Worm (Caenorhabditis elegans) whole organism, L4 larva: ENCODE data around the gene F01F1.14.
A peak's percentile ranks its signal among the peaks of the same experiment; 100 is the strongest.

Experiments
- F37D6.2 ChIP-seq: sonication (generic microtip); optimal IDR thresholded peaks from 2 replicates; lab custom pipeline; 2016; ENCODE audit warnings: mild to moderate bottlenecking, missing genetic modification characterization, missing compliant biosample characterization
- T20F7.1 ChIP-seq: fragments of 200-800 bp; sonication (Bioruptor generic); optimal IDR thresholded peaks from 2 replicates; lab custom pipeline; 2018; ENCODE audit warnings: mild to moderate bottlenecking, missing genetic modification characterization, missing compliant biosample characterization
- T26A8.4 ChIP-seq: fragments of 200-800 bp; sonication (Bioruptor generic); IDR thresholded peaks from 2 replicates; pipeline ENCODE4 v1.3.6; 2022; ENCODE audit warnings: missing genetic modification characterization, missing compliant biosample characterization
- Y48G9A.11 ChIP-seq: fragments of 200-800 bp; sonication (Bioruptor generic); IDR thresholded peaks from 2 replicates; pipeline ENCODE4 v1.3.6; 2022; ENCODE audit warnings: missing genetic modification reagents, missing genetic modification characterization, missing compliant biosample characterization
- Y5F2A.4 ChIP-seq: fragments of 200-800 bp; sonication (Bioruptor generic); optimal IDR thresholded peaks from 2 replicates; lab custom pipeline; 2018; ENCODE audit warnings: mild to moderate bottlenecking, missing genetic modification characterization, missing compliant biosample characterization
- Y75B8A.6 ChIP-seq: fragments of 200-800 bp; sonication (Bioruptor generic); IDR thresholded peaks from 2 replicates; pipeline ENCODE4 v1.3.6; 2022; ENCODE audit warnings: missing genetic modification reagents, missing genetic modification characterization, missing compliant biosample characterization
- ZK337.2 ChIP-seq: fragments of 200-800 bp; sonication (Bioruptor generic); IDR thresholded peaks from 2 replicates; pipeline ENCODE4 v1.3.6; 2022; ENCODE audit warnings: missing genetic modification reagents, missing genetic modification characterization, missing compliant biosample characterization
- aly-2 ChIP-seq: sonication (generic microtip); optimal IDR thresholded peaks from 2 replicates; lab custom pipeline; 2018; ENCODE audit warnings: missing biosample characterization, missing genetic modification characterization
- ama-1 ChIP-seq: fragments of 150-350 bp; optimal IDR thresholded peaks from 2 replicates; lab custom pipeline; 2014; ENCODE audit warnings: inconsistent platforms, mixed read lengths
- ceh-82 ChIP-seq: sonication (generic microtip); optimal IDR thresholded peaks from 2 replicates; lab custom pipeline; 2017; ENCODE audit warnings: missing biosample characterization, missing genetic modification characterization
- ctbp-1 ChIP-seq: fragments of 200-800 bp; sonication (Bioruptor generic); IDR thresholded peaks from 2 replicates; pipeline ENCODE4 v1.3.6; 2022; ENCODE audit warnings: missing genetic modification reagents, missing genetic modification characterization, missing compliant biosample characterization
- daf-16 ChIP-seq, 3 experiments: sonication (generic microtip); optimal IDR thresholded peaks; 2 replicates each; lab custom pipeline; 2016 to 2017; ENCODE audit warnings: missing genetic modification characterization in 3 of 3, missing genetic modification reagents in 3 of 3, mild to moderate bottlenecking in 2 of 3, missing compliant biosample characterization in 2 of 3, missing biosample characterization in 1 of 3, moderate library complexity in 1 of 3
- daf-8 ChIP-seq: fragments of 200-800 bp; sonication (Bioruptor generic); IDR thresholded peaks from 2 replicates; pipeline ENCODE4 v1.3.6; 2022; ENCODE audit warnings: missing genetic modification characterization, missing compliant biosample characterization
- dpl-1 ChIP-seq: fragments of 150-350 bp; optimal IDR thresholded peaks from 2 replicates; lab custom pipeline; 2014; ENCODE audit warnings: missing biosample characterization, missing genetic modification reagents, missing genetic modification characterization
- egl-43 ChIP-seq: fragments of 200-800 bp; sonication (Bioruptor generic); IDR thresholded peaks from 2 replicates; pipeline ENCODE4 v1.3.6; 2022; ENCODE audit warnings: missing genetic modification reagents, missing genetic modification characterization, missing compliant biosample characterization
- fkh-10 ChIP-seq: fragments of 150-350 bp; optimal IDR thresholded peaks from 2 replicates; lab custom pipeline; 2014; ENCODE audit warnings: missing biosample characterization, missing genetic modification reagents, missing genetic modification characterization
- hif-1 ChIP-seq, 2 experiments: sonication (generic microtip); optimal IDR thresholded peaks; 2 replicates each; lab custom pipeline; 2016 to 2017; ENCODE audit warnings: missing compliant biosample characterization in 2 of 2, missing genetic modification characterization in 2 of 2, missing genetic modification reagents in 2 of 2, missing genotype in 2 of 2, mild to moderate bottlenecking in 1 of 2
- hmg-1.1 ChIP-seq: fragments of 200-800 bp; sonication (Bioruptor generic); IDR thresholded peaks from 2 replicates; pipeline ENCODE4 v1.3.6; 2022; ENCODE audit warnings: missing genetic modification reagents, missing genetic modification characterization, missing compliant biosample characterization
- lim-7 ChIP-seq: fragments of 200-800 bp; sonication (Bioruptor generic); IDR thresholded peaks from 2 replicates; pipeline ENCODE4 v1.3.6; 2022; ENCODE audit warnings: missing genetic modification characterization, missing compliant biosample characterization
- lin-13 ChIP-seq: fragments of 150-350 bp; optimal IDR thresholded peaks from 2 replicates; lab custom pipeline; 2014; ENCODE audit warnings: missing biosample characterization, missing genetic modification reagents, missing genetic modification characterization
- lin-29 ChIP-seq: fragments of 200-800 bp; sonication (Bioruptor generic); IDR thresholded peaks from 2 replicates; pipeline ENCODE4 v1.3.6; 2022; ENCODE audit warnings: missing genetic modification reagents, missing genetic modification characterization, missing compliant biosample characterization
- mdl-1 ChIP-seq, 2 experiments: fragments of 150-350 bp in 1 of 2; sonication (generic microtip) in 1 of 2; optimal IDR thresholded peaks; 2 replicates each; lab custom pipeline; 2014 to 2017; ENCODE audit warnings: missing biosample characterization in 2 of 2, missing genetic modification characterization in 2 of 2
- mes-2 ChIP-seq: sonication (generic microtip); optimal IDR thresholded peaks from 2 replicates; lab custom pipeline; 2016; ENCODE audit warnings: missing genotype, mild to moderate bottlenecking, missing genetic modification characterization, missing compliant biosample characterization; ENCODE audit not compliant: poor library complexity, severe bottlenecking
- mxl-3 ChIP-seq: fragments of 200-800 bp; sonication (Bioruptor generic); optimal IDR thresholded peaks from 2 replicates; lab custom pipeline; 2018; ENCODE audit warnings: mild to moderate bottlenecking, missing genetic modification characterization, missing compliant biosample characterization
- nhr-11 ChIP-seq: fragments of 150-350 bp; optimal IDR thresholded peaks from 2 replicates; lab custom pipeline; 2014; ENCODE audit warnings: missing biosample characterization, missing genetic modification characterization
- nhr-25 ChIP-seq: sonication (generic microtip); optimal IDR thresholded peaks from 2 replicates; lab custom pipeline; 2017; ENCODE audit warnings: missing genetic modification characterization, mild to moderate bottlenecking, missing compliant biosample characterization, antibody characterized with exemption, moderate library complexity, borderline replicate concordance; ENCODE audit not compliant: insufficient read depth
- nhr-76 ChIP-seq: fragments of 150-350 bp; optimal IDR thresholded peaks from 2 replicates; lab custom pipeline; 2014; ENCODE audit warnings: missing biosample characterization, missing genetic modification characterization
- nhr-77 ChIP-seq: fragments of 150-350 bp; optimal IDR thresholded peaks from 2 replicates; lab custom pipeline; 2014; ENCODE audit warnings: missing biosample characterization, missing genetic modification characterization
- php-3 ChIP-seq: fragments of 200-800 bp; sonication (Bioruptor generic); IDR thresholded peaks from 2 replicates; pipeline ENCODE4 v1.3.6; 2022; ENCODE audit warnings: missing genetic modification reagents, missing genetic modification characterization, missing compliant biosample characterization
- sdz-12 ChIP-seq: fragments of 200-800 bp; sonication (Bioruptor generic); optimal IDR thresholded peaks from 2 replicates; lab custom pipeline; 2018; ENCODE audit warnings: mild to moderate bottlenecking, missing genetic modification characterization, missing compliant biosample characterization
- skn-1 ChIP-seq: fragments of 150-350 bp; optimal IDR thresholded peaks from 2 replicates; lab custom pipeline; 2014; ENCODE audit warnings: missing biosample characterization, missing genetic modification characterization
- snpc-1.2 ChIP-seq: fragments of 200-800 bp; sonication (Bioruptor generic); IDR thresholded peaks from 2 replicates; pipeline ENCODE4 v1.3.6; 2022; ENCODE audit warnings: missing genetic modification reagents, missing genetic modification characterization, missing compliant biosample characterization
- snpc-4 ChIP-seq: fragments of 150-350 bp; optimal IDR thresholded peaks from 2 replicates; lab custom pipeline; 2014; ENCODE audit warnings: missing biosample characterization, missing genetic modification characterization
- spr-1 ChIP-seq: sonication (generic microtip); optimal IDR thresholded peaks from 2 replicates; lab custom pipeline; 2016; ENCODE audit warnings: mild to moderate bottlenecking, missing genetic modification characterization, missing compliant biosample characterization
- tag-97 ChIP-seq: fragments of 200-800 bp; sonication (Bioruptor generic); IDR thresholded peaks from 2 replicates; pipeline ENCODE4 v1.3.6; 2022; ENCODE audit warnings: missing genetic modification characterization, missing compliant biosample characterization
- tra-1 ChIP-seq: fragments of 200-800 bp; sonication (Bioruptor generic); IDR thresholded peaks from 2 replicates; pipeline ENCODE4 v1.3.6; 2022; ENCODE audit warnings: missing genetic modification reagents, missing genetic modification characterization, missing compliant biosample characterization
- unc-62 ChIP-seq, 3 experiments: fragments of 150-350 bp in 1 of 3; sonication (generic microtip); optimal IDR thresholded peaks in 2 of 3; peaks in 1 of 3; 1 replicate in 1 of 3; 2 replicates in 2 of 3; lab custom pipeline; 2014 to 2017; ENCODE audit warnings: missing biosample characterization in 3 of 3, missing genetic modification characterization in 3 of 3, missing genetic modification reagents in 3 of 3, missing genotype in 1 of 3
- vab-7 ChIP-seq: fragments of 200-800 bp; sonication (Bioruptor generic); IDR thresholded peaks from 2 replicates; pipeline ENCODE4 v1.3.6; 2022; ENCODE audit warnings: missing genetic modification reagents, missing genetic modification characterization, missing compliant biosample characterization
- ztf-11 ChIP-seq: fragments of 150-350 bp; optimal IDR thresholded peaks from 2 replicates; lab custom pipeline; 2014; ENCODE audit warnings: missing biosample characterization, missing genetic modification characterization
- ztf-7 ChIP-seq: fragments of 150-350 bp; optimal IDR thresholded peaks from 2 replicates; lab custom pipeline; 2014; ENCODE audit warnings: missing biosample characterization, missing genetic modification characterization

Gene F01F1.14

DNA sequence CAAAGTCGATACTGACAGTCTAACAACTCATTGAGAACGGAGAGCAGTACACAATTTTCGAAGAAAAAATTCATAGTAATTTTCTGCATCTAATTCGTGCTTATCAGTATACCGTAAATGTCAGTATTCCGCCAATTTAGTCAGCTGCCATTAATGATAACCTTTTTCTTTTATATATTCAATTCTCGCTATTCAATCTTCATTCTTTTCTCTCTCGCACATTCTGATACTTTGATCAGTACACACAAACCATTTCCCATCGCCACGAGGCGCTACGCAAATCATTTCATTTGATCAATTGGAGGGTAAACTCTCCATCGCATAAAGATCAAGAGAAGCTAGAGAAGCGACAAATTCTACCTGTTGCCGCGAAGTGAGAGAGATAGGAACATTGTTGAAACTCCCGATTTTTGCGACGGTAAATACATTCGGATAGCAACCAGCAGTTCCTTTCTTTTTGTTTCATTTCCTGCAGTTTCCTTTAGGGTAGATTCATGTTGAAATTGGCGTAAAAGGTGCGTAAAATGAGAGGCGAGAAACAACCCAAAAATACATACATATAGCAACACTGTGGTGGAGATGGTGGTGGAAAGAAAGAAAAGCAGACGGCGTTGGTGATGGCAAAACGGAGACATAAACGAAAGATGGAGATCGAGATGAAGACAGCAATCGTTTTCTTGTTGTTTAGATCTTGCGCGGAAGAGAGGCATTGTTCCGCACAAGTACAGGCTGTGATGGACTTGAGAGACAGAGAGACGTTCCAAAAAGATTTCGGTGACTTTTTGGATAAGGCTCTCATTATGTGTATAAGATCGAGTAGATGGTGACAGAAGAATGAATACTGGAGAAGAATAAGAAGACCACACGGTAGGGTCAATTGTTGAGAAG is 44.3 kb downstream of the F01F1.14 start (continued):
- TF ChIP-seq lin-29 (GFP tag; lab: Robert Waterston, UW) (no peak), skn-1 (no peak), unc-62 (GFP tag; optimal IDR thresholded peaks at IDR 0.05 in 1 of 2; lab: Kevin White, UChicago) (peak; percentile 49 to 82), unc-62 (tag; optimal IDR thresholded peaks at IDR 0.05; lab: Kevin White, UChicago) (no peak), ceh-82 (tag; lab: Kevin White, UChicago) (no peak), sdz-12 (GFP tag; lab: Kevin White, UChicago) (no peak), tra-1 (peak; percentile 58; the same call in 1 of the 2 replicates)

DNA sequence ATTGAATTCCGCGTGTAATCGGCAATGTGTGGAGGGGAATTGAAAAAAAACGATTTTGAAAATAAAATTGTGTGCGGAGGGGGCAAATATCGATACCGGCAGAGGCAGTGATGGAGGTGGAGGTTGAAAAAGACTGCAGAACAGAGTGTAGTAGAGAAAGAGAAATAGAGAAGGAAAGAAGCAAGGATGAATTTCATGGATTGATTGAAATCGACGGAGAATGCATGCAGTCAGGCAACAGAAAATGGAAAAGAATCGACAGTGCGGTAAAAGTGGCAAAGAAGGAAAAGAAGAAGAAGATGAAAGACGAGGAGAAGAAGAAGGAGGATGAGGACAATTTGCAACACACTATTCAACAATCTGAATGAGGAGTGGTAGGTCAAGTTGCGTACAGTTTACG is 45.9 kb downstream of the F01F1.14 start, which contains the start of gene W04D12.1:
Gene W04D12.1, plus strand, starts transcription at position 111 of the 400 bp plus-strand sequence.
- TF ChIP-seq ama-1 (lab: Kevin White, UChicago) (no peak), lin-13 (GFP tag; lab: Kevin White, UChicago) (no peak), snpc-4 (tag; lab: Kevin White, UChicago) (no peak), egl-43 (no peak), nhr-25 (tag; lab: Kevin White, UChicago) (no peak), mxl-3 (GFP tag; lab: Kevin White, UChicago) (no peak), vab-7 (GFP tag; lab: Robert Waterston, UW) (no peak), daf-16 (GFP tag; optimal IDR thresholded peaks at IDR 0.05; lab: Kevin White, UChicago) (no peak), daf-16 (tag; optimal IDR thresholded peaks at IDR 0.05; lab: Kevin White, UChicago) (no peak), unc-62 (GFP tag; optimal IDR thresholded peaks at IDR 0.05 in 1 of 2; lab: Kevin White, UChicago) (peak in 1 of 2 experiments; percentile 63), unc-62 (tag; optimal IDR thresholded peaks at IDR 0.05; lab: Kevin White, UChicago) (no peak), ZK337.2 (GFP tag; lab: Robert Waterston, UW) (0 out of 2 replicates have a peak, but pooled peaks have one; percentile 15), tra-1 (no peak), snpc-1.2 (GFP tag; lab: Robert Waterston, UW) (0 out of 2 replicates have a peak, but pooled peaks have one; percentile 32)

DNA sequence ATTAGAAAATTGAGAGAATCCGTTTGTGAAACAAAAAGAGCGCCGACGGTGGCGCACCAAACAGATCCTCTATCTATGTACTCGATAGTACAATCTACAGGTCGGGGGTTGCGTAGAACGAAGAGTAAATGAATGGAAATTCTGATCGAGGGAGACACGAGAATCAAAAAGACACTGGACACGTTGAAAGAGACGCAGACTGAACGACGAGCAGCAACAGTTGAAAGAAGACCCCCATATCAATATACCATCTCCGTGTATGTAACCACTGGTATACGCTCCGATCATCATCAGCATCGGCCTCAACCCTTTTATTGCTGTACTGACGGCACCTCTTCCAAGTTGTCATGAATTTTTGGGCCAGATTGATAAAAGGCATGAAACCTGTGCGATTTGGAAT is 46.5 kb downstream of the F01F1.14 start:
- TF ChIP-seq mdl-1 (tag; optimal IDR thresholded peaks at IDR 0.05; lab: Kevin White, UChicago) (peak in 1 of 2 experiments; percentile 2), unc-62 (GFP tag; optimal IDR thresholded peaks at IDR 0.05 in 1 of 2; lab: Kevin White, UChicago) (peak in 1 of 2 experiments; percentile 86), unc-62 (tag; optimal IDR thresholded peaks at IDR 0.05; lab: Kevin White, UChicago) (no peak), daf-16 (GFP tag; optimal IDR thresholded peaks at IDR 0.05; lab: Kevin White, UChicago) (no peak), daf-16 (tag; optimal IDR thresholded peaks at IDR 0.05; lab: Kevin White, UChicago) (peak; percentile 30), Y75B8A.6 (GFP tag; lab: Robert Waterston, UW) (no peak)

DNA sequence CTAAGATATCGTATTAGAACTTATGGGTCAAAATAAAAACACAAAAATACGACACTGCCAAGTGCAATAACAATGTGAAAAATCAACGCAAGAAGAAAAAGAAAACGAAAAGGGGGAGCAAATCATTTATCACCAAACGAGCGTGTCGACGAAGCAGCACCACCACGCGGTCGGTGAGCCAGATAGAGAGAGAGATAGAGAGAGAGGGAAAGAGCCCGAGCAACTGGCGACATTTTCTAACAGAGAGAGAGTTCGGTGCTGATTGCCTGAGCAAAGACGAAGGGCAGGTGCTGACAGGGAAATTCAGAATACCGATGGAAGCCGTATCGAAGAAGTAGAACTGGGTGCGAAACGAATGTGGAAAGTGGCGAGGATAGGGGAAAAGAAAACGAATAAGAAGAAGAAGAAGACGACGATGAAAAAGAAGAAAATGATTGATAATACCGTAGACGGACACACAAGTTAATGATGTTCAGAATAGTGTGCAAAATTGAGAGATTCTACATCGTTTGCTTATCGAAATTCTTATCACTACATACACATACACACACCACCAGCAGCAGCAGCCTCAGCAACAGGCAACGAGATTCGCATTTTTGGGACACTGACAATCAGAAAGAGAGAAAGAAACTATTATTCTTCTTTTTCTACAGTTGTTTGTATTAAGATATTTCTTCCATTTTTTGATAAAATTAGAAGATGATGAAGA is 47.4 kb downstream of the F01F1.14 start:
- TF ChIP-seq tag-97 (GFP tag; lab: Robert Waterston, UW) (no peak), dpl-1 (GFP tag; lab: Kevin White, UChicago) (peak; percentile 8), ztf-11 (tag; lab: Kevin White, UChicago) (no peak), php-3 (GFP tag; lab: Robert Waterston, UW) (no peak), T20F7.1 (no peak), Y5F2A.4 (GFP tag; lab: Kevin White, UChicago) (no peak), hif-1 (tag; optimal IDR thresholded peaks at IDR 0.05; lab: Kevin White, UChicago) (no peak), snpc-1.2 (GFP tag; lab: Robert Waterston, UW) (no peak), spr-1 (no peak), ceh-82 (tag; lab: Kevin White, UChicago) (no peak), daf-8 (GFP tag; lab: Robert Waterston, UW) (no peak), mes-2 (tag; lab: Kevin White, UChicago) (peak; percentile 66), lim-7 (GFP tag; lab: Robert Waterston, UW) (no peak), T26A8.4 (GFP tag; lab: Robert Waterston, UW) (no peak), ctbp-1 (GFP tag; lab: Robert Waterston, UW) (no peak), F37D6.2 (tag; lab: Kevin White, UChicago) (no peak), nhr-77 (tag; lab: Kevin White, UChicago) (peak; percentile 16), nhr-11 (tag; lab: Kevin White, UChicago) (peak; percentile 25), Y48G9A.11 (GFP tag; lab: Robert Waterston, UW) (no peak), nhr-76 (no peak), hmg-1.1 (GFP tag; lab: Robert Waterston, UW) (no peak), snpc-4 (tag; lab: Kevin White, UChicago) (no peak), fkh-10 (no peak), aly-2 (no peak), ztf-7 (tag; lab: Kevin White, UChicago) (peak; percentile 16)
